Fruit fly (Drosophila melanogaster): ENCODE data around the gene Hel89B.

The Hel89B gene

DNA sequence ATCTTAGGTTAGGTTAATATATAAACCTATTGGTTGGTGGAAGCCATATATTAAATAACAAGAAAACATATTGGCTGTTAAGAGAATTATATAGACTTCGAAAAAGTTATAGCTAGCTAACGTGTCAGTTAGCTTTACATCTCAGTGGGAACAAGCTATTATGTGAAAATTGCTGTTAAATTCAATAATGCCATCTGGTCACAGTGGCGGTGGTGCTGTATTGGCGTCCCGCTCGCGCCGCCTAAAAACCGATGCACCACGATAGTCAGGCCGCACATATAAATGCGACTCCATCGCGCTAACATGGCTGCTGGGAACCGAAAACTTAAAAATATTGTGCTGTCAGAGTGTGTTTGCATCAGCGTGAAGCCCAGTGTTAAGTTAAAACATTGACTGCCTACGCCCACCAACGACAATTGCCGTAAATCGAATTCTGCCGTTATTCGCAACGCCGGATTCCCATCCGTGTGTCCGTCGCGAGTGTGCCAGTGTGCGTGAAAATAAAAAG lies at the start of gene Hel89B (continued):
- TF ChIP-seq tin (GFP tag; optimal IDR thresholded peaks at IDR 0.05), result peak; percentile 63
- TF ChIP-seq Bteb2 (GFP tag; optimal IDR thresholded peaks at IDR 0.05), result peak; percentile 42
- no peak for TF ChIP-seq ab (GFP tag; optimal IDR thresholded peaks at IDR 0.05)
- TF ChIP-seq CG15269 (tag; optimal IDR thresholded peaks at IDR 0.05), result peak; percentile 59
- no peak for TF ChIP-seq CG31441 (GFP tag; IDR thresholded peaks at IDR 0.05)
- peak; percentile 62 for TF ChIP-seq CG2678 (tag; optimal IDR thresholded peaks at IDR 0.05)
- TF ChIP-seq CG18476 (GFP tag; optimal IDR thresholded peaks at IDR 0.05), result peak; percentile 56
- peak; percentile 23 for TF ChIP-seq Atf3 (GFP tag; optimal IDR thresholded peaks at IDR 0.05)
- TF ChIP-seq CG15514 (GFP tag; optimal IDR thresholded peaks at IDR 0.05), result peak; percentile 31
- TF ChIP-seq chm (GFP tag; IDR thresholded peaks at IDR 0.05), result no peak
- TF ChIP-seq CG5180 (GFP tag; optimal IDR thresholded peaks at IDR 0.05), result no peak
- no peak for TF ChIP-seq CG3281 (GFP tag; optimal IDR thresholded peaks at IDR 0.05)
- peak; percentile 65 for TF ChIP-seq HmgZ (tag; optimal IDR thresholded peaks at IDR 0.05)
- TF ChIP-seq CG8281 (tag; optimal IDR thresholded peaks at IDR 0.05), result no peak
- peak; percentile 40 for TF ChIP-seq CG10209 (GFP tag; optimal IDR thresholded peaks at IDR 0.05)
- no peak for TF ChIP-seq MBD-R2 (GFP tag; IDR thresholded peaks at IDR 0.05)
- TF ChIP-seq Ada2b (GFP tag; IDR thresholded peaks at IDR 0.05), result no peak
- peak; percentile 30 for TF ChIP-seq CG1647 (GFP tag; optimal IDR thresholded peaks at IDR 0.05)
- no peak for TF ChIP-seq ranshi (GFP tag; IDR thresholded peaks at IDR 0.05)
- peak; percentile 83 for TF ChIP-seq CG2120 (GFP tag; optimal IDR thresholded peaks at IDR 0.05)
- peak; percentile 65 for TF ChIP-seq CG7786 (GFP tag; optimal IDR thresholded peaks at IDR 0.05)
- TF ChIP-seq Trl (optimal IDR thresholded peaks at IDR 0.05), result no peak
- peak; percentile 53 for TF ChIP-seq Trl (GFP tag; optimal IDR thresholded peaks at IDR 0.05)
- TF ChIP-seq CG33557 (GFP tag; optimal IDR thresholded peaks at IDR 0.05), result peak; percentile 5
- TF ChIP-seq Drgx (GFP tag; IDR thresholded peaks at IDR 0.05), result no peak
- no peak for TF ChIP-seq CG11247 (GFP tag; IDR thresholded peaks at IDR 0.05)
- TF ChIP-seq cas (GFP tag; IDR thresholded peaks at IDR 0.05), result no peak
- TF ChIP-seq CG6689 (GFP tag; IDR thresholded peaks at IDR 0.05), result no peak
- TF ChIP-seq crol (GFP tag; IDR thresholded peaks at IDR 0.05), result no peak
- no peak for TF ChIP-seq eve (GFP tag; optimal IDR thresholded peaks at IDR 0.05)
- no peak for TF ChIP-seq pros (GFP tag; optimal IDR thresholded peaks at IDR 0.05)
- TF ChIP-seq dimm (GFP tag; IDR thresholded peaks at IDR 0.05), result no peak
- TF ChIP-seq sna (GFP tag; IDR thresholded peaks at IDR 0.05; ENCODE audit: partially characterized antibody), result no peak
- no peak for TF ChIP-seq CG14667 (GFP tag; IDR thresholded peaks at IDR 0.05)
- no peak for TF ChIP-seq Doc2 (GFP tag; IDR thresholded peaks at IDR 0.05)
- peak; percentile 30 for TF ChIP-seq CG4820 (GFP tag; optimal IDR thresholded peaks at IDR 0.05)
- TF ChIP-seq bbx (GFP tag; IDR thresholded peaks at IDR 0.05; ENCODE audit: partially characterized antibody), result no peak
- no peak for TF ChIP-seq CG11456 (GFP tag; IDR thresholded peaks at IDR 0.05)
- TF ChIP-seq ATbp (GFP tag; optimal IDR thresholded peaks at IDR 0.05), result no peak
- no peak for TF ChIP-seq CG10366 (GFP tag; IDR thresholded peaks at IDR 0.05)
- 0 out of 4 replicates have a peak, but pooled peaks have one; percentile 13 for TF ChIP-seq Gug (GFP tag; IDR thresholded peaks at IDR 0.05)
- TF ChIP-seq CG31388 (GFP tag; optimal IDR thresholded peaks at IDR 0.05), result peak; percentile 24
- no peak for TF ChIP-seq luna (GFP tag; optimal IDR thresholded peaks at IDR 0.05)
- TF ChIP-seq sim (GFP tag; IDR thresholded peaks at IDR 0.05), result no peak
- TF ChIP-seq CG18011 (GFP tag; optimal IDR thresholded peaks at IDR 0.05), result no peak
- TF ChIP-seq slp2 (GFP tag; optimal IDR thresholded peaks at IDR 0.05), result peak; percentile 38
- TF ChIP-seq nmo (GFP tag; optimal IDR thresholded peaks at IDR 0.05), result peak; percentile 90
- TF ChIP-seq CG4328 (GFP tag; optimal IDR thresholded peaks at IDR 0.05), result no peak
- no peak for TF ChIP-seq chinmo (GFP tag; IDR thresholded peaks at IDR 0.05; ENCODE audit: partially characterized antibody)
- TF ChIP-seq gfzf (GFP tag; optimal IDR thresholded peaks at IDR 0.05), result peak; percentile 88
- TF ChIP-seq phol (tag; optimal IDR thresholded peaks at IDR 0.05), result peak; percentile 88
- TF ChIP-seq cad (GFP tag; optimal IDR thresholded peaks at IDR 0.05), result no peak
